Worm (Caenorhabditis elegans) whole organism, midembryonic: ENCODE results near the gene ZC449.7.
A peak's percentile ranks its signal among the peaks of the same experiment; 100 is the strongest.

Experiments used
- T22C8.4 ChIP-seq: fragments of 200-800 bp; sonication (Bioruptor generic); IDR thresholded peaks from 2 replicates; pipeline ENCODE4 v1.3.6; 2022; ENCODE audit warnings: missing genetic modification characterization, missing compliant biosample characterization
- cog-1 ChIP-seq: sonication (generic microtip); optimal IDR thresholded peaks from 2 replicates; lab custom pipeline; 2016; ENCODE audit warnings: missing genetic modification characterization, missing compliant biosample characterization
- flt-1 ChIP-seq: fragments of 200-800 bp; sonication (Bioruptor generic); IDR thresholded peaks from 2 replicates; pipeline ENCODE4 v1.3.6; 2022; ENCODE audit warnings: missing genetic modification characterization, missing compliant biosample characterization
- klf-2 ChIP-seq: fragments of 200-800 bp; sonication (Bioruptor generic); conservative IDR thresholded peaks from 2 replicates; pipeline ENCODE4 v1.3.6; 2022; ENCODE audit warnings: missing genetic modification reagents, missing genetic modification characterization, missing compliant biosample characterization
- med-1 ChIP-seq: sonication (generic microtip); optimal IDR thresholded peaks from 2 replicates; lab custom pipeline; 2017; ENCODE audit warnings: missing genetic modification characterization, mild to moderate bottlenecking, missing compliant biosample characterization, antibody characterized with exemption, missing genetic modification reagents; ENCODE audit not compliant: insufficient read depth
- ref-1 ChIP-seq: fragments of 200-800 bp; sonication (Bioruptor generic); conservative IDR thresholded peaks from 2 replicates; pipeline ENCODE4 v1.3.6; 2022; ENCODE audit warnings: missing genetic modification reagents, missing genetic modification characterization, missing compliant biosample characterization
- tab-1 ChIP-seq: fragments of 200-800 bp; sonication (Bioruptor generic); IDR thresholded peaks from 2 replicates; pipeline ENCODE4 v1.3.6; 2022; ENCODE audit warnings: missing genetic modification characterization, missing compliant biosample characterization
- ztf-23 ChIP-seq: fragments of 200-800 bp; sonication (Bioruptor generic); IDR thresholded peaks from 2 replicates; pipeline ENCODE4 v1.3.6; 2022; ENCODE audit warnings: missing genetic modification reagents, missing genetic modification characterization, missing compliant biosample characterization
- ztf-29 ChIP-seq: fragments of 200-800 bp; sonication (Bioruptor generic); IDR thresholded peaks from 2 replicates; pipeline ENCODE4 v1.3.6; 2022; ENCODE audit warnings: missing genetic modification reagents, missing genetic modification characterization, missing compliant biosample characterization

- no peak for TF ChIP-seq klf-2 (GFP tag; lab: Robert Waterston, UW)
- TF ChIP-seq flt-1 (GFP tag; lab: Robert Waterston, UW) = peak; percentile 40; the same call in 1 of the 2 replicates
- TF ChIP-seq cog-1 (tag; lab: Kevin White, UChicago) = peak; percentile 43
- TF ChIP-seq ztf-29 (GFP tag; lab: Robert Waterston, UW) = no peak
- no peak for TF ChIP-seq T22C8.4 (GFP tag; lab: Robert Waterston, UW)
- no peak; the same call in 1 of the 2 replicates for TF ChIP-seq ztf-23
- TF ChIP-seq med-1 (GFP tag; lab: Kevin White, UChicago) = no peak
- 0 out of 2 replicates have a peak, but pooled peaks have one; percentile 8 for TF ChIP-seq tab-1 (GFP tag; lab: Robert Waterston, UW)
- no peak for TF ChIP-seq ref-1 (GFP tag; lab: Robert Waterston, UW)
These were observed 42.4 kb upstream of the ZC449.7 start for ce11 chrX:4971427-4971826.
